Worm (Caenorhabditis elegans): ENCODE results near the gene F18H3.1.

The F18H3.1 gene

DNA sequence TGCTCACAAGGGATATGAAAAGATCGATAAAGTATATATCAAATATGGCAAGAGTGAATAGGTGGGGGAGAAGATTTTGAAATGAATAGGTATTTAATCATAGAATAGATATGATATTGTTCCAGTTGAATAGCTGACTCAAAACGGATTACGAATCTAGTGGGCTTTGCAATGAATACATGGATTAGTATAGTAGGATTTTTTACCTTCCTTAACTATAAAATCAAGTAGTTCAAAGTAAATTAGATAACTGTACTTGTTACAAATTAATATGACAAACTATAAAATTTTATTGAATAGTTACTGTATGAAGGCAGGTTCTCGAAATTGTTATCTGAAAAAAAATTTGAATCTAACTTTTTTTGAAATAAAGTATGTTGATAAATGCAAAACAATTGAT, 31.4 kb downstream of the F18H3.1 start, which contains the start of gene odr-1:
Gene odr-1, minus strand, starts transcription at position 101 of the 400 bp plus-strand sequence.
- TF ChIP-seq fkh-10 (GFP tag; optimal IDR thresholded peaks at IDR 0.05) (no peak), duxl-1 (tag; optimal IDR thresholded peaks at IDR 0.05; ENCODE audit: poor library complexity) (no peak), dmd-9 (GFP tag; IDR thresholded peaks at IDR 0.05) (no peak), lim-7 (GFP tag; IDR thresholded peaks at IDR 0.05) (no peak), ces-1 (GFP tag; optimal IDR thresholded peaks at IDR 0.05) (no peak), lin-39 (tag; optimal IDR thresholded peaks at IDR 0.05) (no peak), dmd-6 (GFP tag; IDR thresholded peaks at IDR 0.05) (no peak), ceh-44 (GFP tag; IDR thresholded peaks at IDR 0.05) (no peak), nhr-28 (tag; optimal IDR thresholded peaks at IDR 0.05) (no peak), daf-8 (GFP tag; IDR thresholded peaks at IDR 0.05) (no peak), nhr-25 (tag; optimal IDR thresholded peaks at IDR 0.05; ENCODE audit: borderline replicate concordance, insufficient read depth) (no peak), lin-13 (GFP tag; optimal IDR thresholded peaks at IDR 0.05) (no peak)

DNA sequence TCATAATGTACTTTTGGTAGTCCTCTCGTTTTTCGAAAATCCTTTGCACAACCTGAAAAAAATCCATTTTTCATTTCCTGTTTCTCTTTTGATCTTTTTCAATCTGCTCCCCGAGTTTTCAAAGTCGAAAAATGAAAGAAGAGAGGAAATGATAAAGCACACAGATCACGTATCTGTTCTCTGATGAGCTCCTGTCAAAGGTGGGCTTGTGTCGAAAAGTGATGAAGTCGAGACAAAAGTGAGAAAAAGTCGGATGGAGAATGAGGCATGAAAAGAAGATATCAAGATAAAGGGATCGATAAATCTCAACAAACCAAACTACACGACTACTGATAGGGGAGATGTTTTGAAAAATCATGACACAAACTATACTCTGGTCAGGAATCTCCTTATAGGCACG, 35.6 kb downstream of the F18H3.1 start:
- TF ChIP-seq ceh-44 (GFP tag; IDR thresholded peaks at IDR 0.05) (no peak), duxl-1 (tag; optimal IDR thresholded peaks at IDR 0.05; ENCODE audit: poor library complexity) (no peak), daf-19 (GFP tag; conservative IDR thresholded peaks at IDR 0.05) (no peak), nhr-42 (GFP tag; IDR thresholded peaks at IDR 0.05) (no peak), rbr-2 (tag; optimal IDR thresholded peaks at IDR 0.05) (no peak), dve-1 (tag; optimal IDR thresholded peaks at IDR 0.05; ENCODE audit: insufficient read depth) (no peak), unc-62 (GFP tag; optimal IDR thresholded peaks at IDR 0.05 in 1 of 2) (peak in 1 of 2 experiments; percentile 89), unc-62 (tag; optimal IDR thresholded peaks at IDR 0.05) (no peak), dmd-9 (GFP tag; IDR thresholded peaks at IDR 0.05) (no peak), nhr-11 (tag; optimal IDR thresholded peaks at IDR 0.05) (peak; percentile 50)

DNA sequence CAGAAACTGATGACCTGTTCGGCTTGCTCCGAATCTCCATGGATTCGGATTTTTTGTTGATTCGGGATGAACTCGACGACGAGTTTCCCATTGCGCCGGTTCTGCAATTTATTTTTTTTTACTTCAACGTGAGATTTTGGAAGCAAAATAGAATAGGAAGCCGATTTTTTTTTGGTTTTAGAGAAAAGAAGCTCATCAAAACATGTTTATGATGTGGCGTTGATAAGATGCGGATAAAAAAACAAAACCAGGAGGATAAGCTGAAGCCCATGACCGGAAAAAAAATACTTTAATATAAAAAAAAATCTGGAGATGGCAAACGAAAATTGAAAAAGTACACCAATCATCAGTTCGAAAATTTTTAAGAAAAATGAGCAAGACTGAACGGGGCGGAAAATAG, 36.6 kb downstream of the F18H3.1 start, which contains the start of gene glb-20:
Gene glb-20, minus strand, starts transcription at position 101 of the 400 bp plus-strand sequence.
- TF ChIP-seq F10B5.3 (tag; optimal IDR thresholded peaks at IDR 0.05) = no peak
- TF ChIP-seq set-16 (GFP tag; IDR thresholded peaks at IDR 0.05) = no peak
- no peak for TF ChIP-seq arid-1 (GFP tag; conservative IDR thresholded peaks at IDR 0.05)
- no peak for TF ChIP-seq rbr-2 (tag; optimal IDR thresholded peaks at IDR 0.05)
- no peak for TF ChIP-seq unc-39 (tag; optimal IDR thresholded peaks at IDR 0.05)
- TF ChIP-seq F26F4.8 (GFP tag; conservative IDR thresholded peaks at IDR 0.05) = no peak
- no peak for TF ChIP-seq dmd-9 (GFP tag; IDR thresholded peaks at IDR 0.05)
- TF ChIP-seq ceh-20 (GFP tag; IDR thresholded peaks at IDR 0.05) = no peak
- TF ChIP-seq ZK337.2 (GFP tag; IDR thresholded peaks at IDR 0.05) = no peak
- TF ChIP-seq hlh-30 (tag; optimal IDR thresholded peaks at IDR 0.05; ENCODE audit: insufficient read depth) = no peak
- TF ChIP-seq T20F7.1 (GFP tag; optimal IDR thresholded peaks at IDR 0.05) = no peak
- TF ChIP-seq dmd-8 (GFP tag; IDR thresholded peaks at IDR 0.05) = no peak
- TF ChIP-seq lin-1 (GFP tag; IDR thresholded peaks at IDR 0.05) = no peak
- no peak for TF ChIP-seq lim-7 (GFP tag; IDR thresholded peaks at IDR 0.05)
- TF ChIP-seq F44E2.7 (GFP tag; IDR thresholded peaks at IDR 0.05) = no peak
- no peak for TF ChIP-seq Y48G9A.11 (GFP tag; IDR thresholded peaks at IDR 0.05)
- no peak for TF ChIP-seq dpl-1 (GFP tag; optimal IDR thresholded peaks at IDR 0.05)
- TF ChIP-seq skn-1 (tag; optimal IDR thresholded peaks at IDR 0.05) = no peak

DNA sequence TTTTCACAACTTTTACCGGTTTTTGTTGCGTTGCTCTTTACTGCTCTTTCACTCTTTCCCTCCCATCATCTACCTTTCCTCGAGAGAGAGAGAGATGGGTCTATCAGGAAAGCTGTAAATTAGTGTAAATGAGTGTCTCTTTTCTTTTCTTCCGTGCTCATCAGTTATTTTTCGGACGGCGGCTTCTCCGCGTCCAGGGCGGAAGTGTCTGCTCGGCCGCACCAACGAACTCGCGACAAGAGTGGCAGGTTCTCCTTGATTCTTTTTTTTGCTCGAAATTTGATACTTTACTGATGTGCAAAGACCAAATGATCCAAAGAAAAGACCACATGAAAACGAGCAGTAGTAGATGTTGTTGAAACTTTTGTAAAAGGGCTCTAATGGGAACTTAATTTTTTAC, 39.2 kb downstream of the F18H3.1 start:
- TF ChIP-seq lin-29 (GFP tag; IDR thresholded peaks at IDR 0.05) = no peak
- no peak for TF ChIP-seq mxl-2 (GFP tag; conservative IDR thresholded peaks at IDR 0.05)
- TF ChIP-seq hlh-11 (tag; optimal IDR thresholded peaks at IDR 0.05) = peak; percentile 64
- TF ChIP-seq set-16 (GFP tag; IDR thresholded peaks at IDR 0.05) = peak; percentile 17; the same call in 1 of the 2 replicates
- TF ChIP-seq ctbp-1 (GFP tag; IDR thresholded peaks at IDR 0.05) = 0 out of 2 replicates have a peak, but pooled peaks have one; percentile 29
- peak; percentile 45; the same call in 1 of the 2 replicates for TF ChIP-seq tra-1 (GFP tag; IDR thresholded peaks at IDR 0.05)

Measured in whole organism, L4 larva.